Worm (Caenorhabditis elegans): ENCODE data around the gene C06E1.9.

DNA sequence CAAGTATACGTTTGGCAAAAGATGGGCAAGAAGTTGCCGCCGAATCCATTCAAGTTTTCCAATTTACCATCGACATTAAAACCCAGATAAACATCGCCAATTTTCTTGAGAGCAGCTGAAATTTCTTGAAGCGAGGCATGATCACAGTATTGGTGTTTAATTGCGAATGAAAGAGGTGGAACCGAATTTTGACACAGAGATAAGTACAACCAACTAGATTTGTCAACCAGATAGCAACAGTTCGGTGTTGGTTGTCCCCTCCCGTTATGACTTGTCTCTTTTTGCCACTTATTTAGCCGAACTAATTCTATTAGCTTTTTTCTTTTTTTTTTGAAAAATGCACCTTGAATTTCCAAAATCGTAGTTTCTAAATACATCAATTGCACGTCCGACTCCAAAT is 31.2 kb downstream of the C06E1.9 start:
- TF ChIP-seq B0019.2 (GFP tag; conservative IDR thresholded peaks at IDR 0.05) (no peak), lin-35 (GFP tag; optimal IDR thresholded peaks at IDR 0.05) (no peak), madf-10 (tag; optimal IDR thresholded peaks at IDR 0.05) (no peak), Y95B8A.8 (GFP tag; IDR thresholded peaks at IDR 0.05) (no peak), madf-6 (GFP tag; IDR thresholded peaks at IDR 0.05) (no peak), unc-130 (GFP tag; optimal IDR thresholded peaks at IDR 0.05) (no peak), ztf-3 (GFP tag; optimal IDR thresholded peaks at IDR 0.05) (no peak), sdz-38 (tag; optimal IDR thresholded peaks at IDR 0.05) (no peak), efl-1 (GFP tag; optimal IDR thresholded peaks at IDR 0.05) (no peak), ztf-18 (tag; optimal IDR thresholded peaks at IDR 0.05) (no peak), lag-1 (GFP tag; IDR thresholded peaks at IDR 0.05) (no peak), F23B12.7 (tag; optimal IDR thresholded peaks at IDR 0.05; ENCODE audit: insufficient read depth) (no peak), T26A5.8 (tag; optimal IDR thresholded peaks at IDR 0.05) (no peak), gei-17 (GFP tag; optimal IDR thresholded peaks at IDR 0.05) (no peak)
